Worm (Caenorhabditis elegans) whole organism, L4 larva: Measurements from ENCODE around the gene rabn-5.

Experiments used
- hlh-30 ChIP-seq: sonication (generic microtip); optimal IDR thresholded peaks from 2 replicates; lab custom pipeline; 2017; ENCODE audit warnings: antibody characterized with exemption, mild to moderate bottlenecking, missing genetic modification characterization, missing compliant biosample characterization; ENCODE audit not compliant: insufficient read depth
- nhr-77 ChIP-seq: fragments of 150-350 bp; optimal IDR thresholded peaks from 2 replicates; lab custom pipeline; 2014; ENCODE audit warnings: missing biosample characterization, missing genetic modification characterization
- unc-130 ChIP-seq: sonication (generic microtip); optimal IDR thresholded peaks from 2 replicates; lab custom pipeline; 2016; ENCODE audit warnings: missing genetic modification reagents, missing genetic modification characterization, missing compliant biosample characterization

- no peak for TF ChIP-seq nhr-77 (tag; lab: Kevin White, UChicago)
- no peak for TF ChIP-seq unc-130 (GFP tag; lab: Kevin White, UChicago)
- TF ChIP-seq hlh-30 (tag; lab: Kevin White, UChicago) = peak; percentile 86
These were observed 22.7 kb upstream of the rabn-5 start for ce11 chrIII:5841676-5842075.
